Fruit fly (Drosophila melanogaster): ENCODE data around the gene Cox17.
A peak's percentile ranks its signal among the peaks of the same experiment; 100 is the strongest.

Gene Cox17

dm6 chrX:15045608-15046007 lies 38.9 kb downstream of the Cox17 start:
- TF ChIP-seq rgr (GFP tag; optimal IDR thresholded peaks at IDR 0.05) (peak; percentile 9), Hr83 (GFP tag; optimal IDR thresholded peaks at IDR 0.05; ENCODE audit: poor library complexity, severe bottlenecking) (peak; percentile 16), dmrt93B (GFP tag; optimal IDR thresholded peaks at IDR 0.05) (no peak), h (GFP tag; optimal IDR thresholded peaks at IDR 0.05) (peak; percentile 13), dsf (GFP tag; optimal IDR thresholded peaks at IDR 0.05; ENCODE audit: borderline replicate concordance) (no peak), Hnf4 (GFP tag; optimal IDR thresholded peaks at IDR 0.05) (peak; percentile 22), brk (GFP tag; optimal IDR thresholded peaks at IDR 0.05) (peak; percentile 17), Rel (GFP tag; optimal IDR thresholded peaks at IDR 0.05) (no peak), Rel (tag; optimal IDR thresholded peaks at IDR 0.05) (no peak), Mio (GFP tag; optimal IDR thresholded peaks at IDR 0.05) (no peak)

- TF ChIP-seq Dfd (GFP tag; optimal IDR thresholded peaks at IDR 0.05), result no peak
- no peak for TF ChIP-seq rgr (GFP tag; optimal IDR thresholded peaks at IDR 0.05)
- TF ChIP-seq Jra (GFP tag; optimal IDR thresholded peaks at IDR 0.05), result no peak
- TF ChIP-seq foxo (GFP tag; optimal IDR thresholded peaks at IDR 0.05), result peak in 1 of 2 experiments; percentile 35
- no peak for TF ChIP-seq fru (GFP tag; optimal IDR thresholded peaks at IDR 0.05)
- TF ChIP-seq dsf (GFP tag; optimal IDR thresholded peaks at IDR 0.05; ENCODE audit: borderline replicate concordance), result no peak
- TF ChIP-seq CG9705 (GFP tag; optimal IDR thresholded peaks at IDR 0.05), result peak; percentile 28
- no peak for TF ChIP-seq GATAd (GFP tag; optimal IDR thresholded peaks at IDR 0.05)
- peak; percentile 86 for TF ChIP-seq woc (GFP tag; optimal IDR thresholded peaks at IDR 0.05)
- no peak for TF ChIP-seq psq (GFP tag; optimal IDR thresholded peaks at IDR 0.05)
- no peak for TF ChIP-seq lola (GFP tag; optimal IDR thresholded peaks at IDR 0.05)
- peak; percentile 24 for TF ChIP-seq OdsH (GFP tag; optimal IDR thresholded peaks at IDR 0.05)
- no peak for TF ChIP-seq brk (GFP tag; optimal IDR thresholded peaks at IDR 0.05)
- TF ChIP-seq Mio (GFP tag; optimal IDR thresholded peaks at IDR 0.05), result no peak
- TF ChIP-seq Sp1 (GFP tag; optimal IDR thresholded peaks at IDR 0.05), result peak; percentile 54
- no peak for TF ChIP-seq jim (GFP tag; optimal IDR thresholded peaks at IDR 0.05)
- TF ChIP-seq dmrt93B (GFP tag; optimal IDR thresholded peaks at IDR 0.05), result peak; percentile 44
- no peak for TF ChIP-seq tai (GFP tag; optimal IDR thresholded peaks at IDR 0.05)
- TF ChIP-seq CG32264 (GFP tag; optimal IDR thresholded peaks at IDR 0.05), result no peak
- no peak for TF ChIP-seq CrebA (GFP tag; optimal IDR thresholded peaks at IDR 0.05; ENCODE audit: borderline replicate concordance)
- peak; percentile 2 for TF ChIP-seq sv (GFP tag; optimal IDR thresholded peaks at IDR 0.05)
- no peak for TF ChIP-seq Hr78 (GFP tag; optimal IDR thresholded peaks at IDR 0.05)
- TF ChIP-seq Dif (GFP tag; optimal IDR thresholded peaks at IDR 0.05; ENCODE audit: partially characterized antibody), result no peak
- peak; percentile 5 for TF ChIP-seq br (GFP tag; optimal IDR thresholded peaks at IDR 0.05)
- peak; percentile 67 to 75 for TF ChIP-seq dl (GFP tag; optimal IDR thresholded peaks at IDR 0.05; ENCODE audit: insufficient read depth in 1 of 2, partially characterized antibody in 2 of 2)
- peak; percentile 57 for TF ChIP-seq ey (GFP tag; optimal IDR thresholded peaks at IDR 0.05)
- TF ChIP-seq Rel (GFP tag; optimal IDR thresholded peaks at IDR 0.05), result no peak
- TF ChIP-seq Rel (tag; optimal IDR thresholded peaks at IDR 0.05), result no peak
- no peak for TF ChIP-seq Vsx2 (GFP tag; optimal IDR thresholded peaks at IDR 0.05; ENCODE audit: partially characterized antibody)
- TF ChIP-seq sage (GFP tag; optimal IDR thresholded peaks at IDR 0.05), result no peak
- no peak for TF ChIP-seq Hnf4 (GFP tag; optimal IDR thresholded peaks at IDR 0.05)
- no peak for TF ChIP-seq Abd-B (GFP tag; optimal IDR thresholded peaks at IDR 0.05)
- TF ChIP-seq pan (optimal IDR thresholded peaks at IDR 0.05), result no peak
- no peak for TF ChIP-seq Hr83 (GFP tag; optimal IDR thresholded peaks at IDR 0.05; ENCODE audit: poor library complexity, severe bottlenecking)
- peak; percentile 52 for TF ChIP-seq h (GFP tag; optimal IDR thresholded peaks at IDR 0.05)
- TF ChIP-seq usp (GFP tag; optimal IDR thresholded peaks at IDR 0.05), result no peak
- TF ChIP-seq N (GFP tag; optimal IDR thresholded peaks at IDR 0.05), result no peak
- TF ChIP-seq HLH106 (tag; optimal IDR thresholded peaks at IDR 0.05), result peak; percentile 23
- TF ChIP-seq Myc (optimal IDR thresholded peaks at IDR 0.05), result peak; percentile 96
Observed at dm6 chrX:15043700-15044225, 40.7 kb downstream of the Cox17 start, which contains the start of gene CG5541. Gene CG5541 (plus strand): TSS chrX:15044123.
